Fruit fly (Drosophila melanogaster) whole organism, prepupa: ENCODE measurements around the gene Cp7Fb.

Experiments
- CG11762 ChIP-seq: fragments of 200-800 bp; sonication (Bioruptor generic); optimal IDR thresholded peaks from 3 replicates; lab custom pipeline; 2016; ENCODE audit warnings: missing biosample characterization, missing genetic modification characterization; ENCODE audit not compliant: insufficient read depth
- CG1621 ChIP-seq: fragments of 200-800 bp; sonication (Bioruptor generic); optimal IDR thresholded peaks from 3 replicates; lab custom pipeline; 2018; ENCODE audit warnings: missing biosample characterization, mild to moderate bottlenecking, missing genetic modification characterization
- CG32006 ChIP-seq: fragments of 200-800 bp; sonication (Bioruptor generic); optimal IDR thresholded peaks from 3 replicates; lab custom pipeline; 2017; ENCODE audit warnings: missing biosample characterization, mild to moderate bottlenecking, missing genetic modification characterization
- CG8319 ChIP-seq: fragments of 200-800 bp; sonication (Bioruptor generic); optimal IDR thresholded peaks from 3 replicates; lab custom pipeline; 2016; ENCODE audit warnings: missing biosample characterization, missing genetic modification characterization
- CG9139 ChIP-seq: fragments of 200-800 bp; sonication (Bioruptor generic); optimal IDR thresholded peaks from 3 replicates; lab custom pipeline; 2017; ENCODE audit warnings: missing biosample characterization, mild to moderate bottlenecking, missing genetic modification characterization
- Gug ChIP-seq: fragments of 200-800 bp; sonication (Bioruptor generic); IDR thresholded peaks from 2 replicates; pipeline ENCODE4 v1.3.6; 2022; ENCODE audit warnings: missing biosample characterization, missing genetic modification characterization
- Hr38 ChIP-seq: sonication (Bioruptor generic); optimal IDR thresholded peaks from 2 replicates; lab custom pipeline; 2016; ENCODE audit warnings: missing biosample characterization, missing genetic modification characterization
- Hr39 ChIP-seq: fragments of 200-800 bp; sonication (Bioruptor generic); optimal IDR thresholded peaks from 2 replicates; lab custom pipeline; 2016; ENCODE audit warnings: missing biosample characterization, missing genetic modification characterization
- Lpt ChIP-seq: fragments of 200-800 bp; sonication (Bioruptor generic); optimal IDR thresholded peaks from 3 replicates; lab custom pipeline; 2016; ENCODE audit warnings: missing biosample characterization, missing genetic modification characterization
- Sox14 ChIP-seq: fragments of 200-800 bp; sonication (Bioruptor generic); optimal IDR thresholded peaks from 3 replicates; lab custom pipeline; 2016; ENCODE audit warnings: missing biosample characterization, missing genetic modification characterization
- eg ChIP-seq: fragments of 200-800 bp; sonication (Bioruptor generic); IDR thresholded peaks from 3 replicates; pipeline ENCODE4 v1.3.6; 2022; ENCODE audit warnings: missing biosample characterization, missing genetic modification characterization
- fd85E ChIP-seq: fragments of 200-800 bp; sonication (Bioruptor generic); optimal IDR thresholded peaks from 3 replicates; lab custom pipeline; 2016; ENCODE audit warnings: missing biosample characterization, missing genetic modification characterization
- vri ChIP-seq: fragments of 200-800 bp; sonication (Bioruptor generic); optimal IDR thresholded peaks from 3 replicates; lab custom pipeline; 2016; ENCODE audit warnings: missing biosample characterization, mild to moderate bottlenecking, missing genetic modification characterization

DNA sequence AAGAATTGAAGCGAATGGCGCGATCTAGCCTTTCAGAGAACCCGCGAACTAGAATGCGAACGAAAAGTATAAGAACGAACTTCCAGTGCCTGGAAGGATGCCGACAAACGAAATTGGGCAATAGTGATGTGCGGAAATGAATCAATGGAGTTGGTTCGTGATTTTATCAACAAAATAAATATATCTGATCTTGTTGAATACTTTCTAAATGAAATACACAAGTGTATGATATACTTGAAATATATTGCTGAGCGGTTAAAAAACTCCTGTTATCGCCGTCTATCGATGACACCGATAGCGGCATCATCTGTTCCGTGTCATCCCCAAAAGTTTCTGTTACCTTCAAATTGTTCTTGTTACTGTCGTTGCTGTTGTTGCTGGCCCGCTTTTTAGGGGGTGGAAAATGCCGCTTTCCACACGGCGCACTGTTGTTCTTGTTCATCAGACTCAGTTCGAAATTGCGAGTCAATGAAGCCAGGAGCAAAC, 15.9 kb downstream of the Cp7Fb start, which contains the start of gene otu:
- TF ChIP-seq Lpt (GFP tag; lab: Kevin White, UChicago) (no peak), vri (no peak), eg (GFP tag; lab: Robert Waterston, UW) (no peak), Sox14 (GFP tag; lab: Kevin White, UChicago) (no peak), fd85E (GFP tag; lab: Kevin White, UChicago) (no peak), CG8319 (GFP tag; lab: Kevin White, UChicago) (no peak), Hr39 (GFP tag; lab: Kevin White, UChicago) (no peak), CG9139 (GFP tag; lab: Kevin White, UChicago) (no peak), Gug (GFP tag; lab: Robert Waterston, UW) (no peak), CG32006 (no peak), CG11762 (no peak), CG1621 (tag; lab: Kevin White, UChicago) (no peak), Hr38 (GFP tag; lab: Kevin White, UChicago) (no peak)
